Worm (Caenorhabditis elegans): ENCODE measurements around the gene nccd-1.

nccd-1 gene

DNA sequence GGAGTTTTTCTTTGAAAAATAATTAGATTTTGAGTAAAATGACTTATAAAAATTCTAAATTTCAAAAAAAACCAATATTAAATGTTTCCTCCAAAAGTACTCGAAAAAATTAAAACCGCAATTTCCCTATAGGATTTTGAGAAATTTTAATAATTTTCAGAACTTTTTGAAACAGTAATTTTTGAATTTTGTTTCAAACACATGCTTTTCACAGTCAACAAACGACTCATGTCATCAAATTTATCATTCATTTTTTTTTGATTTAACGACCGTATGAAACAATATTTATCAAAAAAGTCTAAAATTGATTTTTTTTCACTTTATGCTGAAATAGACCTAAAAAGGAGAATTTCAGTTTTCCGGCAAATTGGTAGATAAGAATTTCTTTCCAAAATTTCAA, 38.1 kb downstream of the nccd-1 start:
- TF ChIP-seq nhr-12 (tag; optimal IDR thresholded peaks at IDR 0.05), result no peak
- no peak for TF ChIP-seq unc-62 (GFP tag; optimal IDR thresholded peaks at IDR 0.05)
- no peak for TF ChIP-seq mdl-1 (tag; optimal IDR thresholded peaks at IDR 0.05)
- no peak for TF ChIP-seq grh-1 (GFP tag; IDR thresholded peaks at IDR 0.05)
- no peak for TF ChIP-seq nhr-11 (tag; optimal IDR thresholded peaks at IDR 0.05)
- TF ChIP-seq pqm-1 (tag; optimal IDR thresholded peaks at IDR 0.05), result no peak
- TF ChIP-seq nhr-47 (tag; optimal IDR thresholded peaks at IDR 0.05), result no peak
- TF ChIP-seq zag-1 (tag; optimal IDR thresholded peaks at IDR 0.05), result no peak
- no peak for TF ChIP-seq mep-1 (tag; optimal IDR thresholded peaks at IDR 0.05)
- no peak for TF ChIP-seq ces-1 (GFP tag; optimal IDR thresholded peaks at IDR 0.05)
- TF ChIP-seq vab-15 (tag; optimal IDR thresholded peaks at IDR 0.05), result no peak
- TF ChIP-seq ceh-90 (tag; optimal IDR thresholded peaks at IDR 0.05), result no peak
- no peak for TF ChIP-seq jun-1 (tag; optimal IDR thresholded peaks at IDR 0.05)
- no peak for TF ChIP-seq nhr-85 (tag)
- no peak for TF ChIP-seq tbx-2 (tag; optimal IDR thresholded peaks at IDR 0.05)
- no peak for TF ChIP-seq snpc-4 (tag; optimal IDR thresholded peaks at IDR 0.05)
- TF ChIP-seq pax-3 (tag; optimal IDR thresholded peaks at IDR 0.05), result no peak
- no peak for TF ChIP-seq ceh-8 (GFP tag; optimal IDR thresholded peaks at IDR 0.05)
- no peak for TF ChIP-seq fkh-10 (GFP tag; optimal IDR thresholded peaks at IDR 0.05)
- no peak for TF ChIP-seq ets-5 (GFP tag; IDR thresholded peaks at IDR 0.05)

DNA sequence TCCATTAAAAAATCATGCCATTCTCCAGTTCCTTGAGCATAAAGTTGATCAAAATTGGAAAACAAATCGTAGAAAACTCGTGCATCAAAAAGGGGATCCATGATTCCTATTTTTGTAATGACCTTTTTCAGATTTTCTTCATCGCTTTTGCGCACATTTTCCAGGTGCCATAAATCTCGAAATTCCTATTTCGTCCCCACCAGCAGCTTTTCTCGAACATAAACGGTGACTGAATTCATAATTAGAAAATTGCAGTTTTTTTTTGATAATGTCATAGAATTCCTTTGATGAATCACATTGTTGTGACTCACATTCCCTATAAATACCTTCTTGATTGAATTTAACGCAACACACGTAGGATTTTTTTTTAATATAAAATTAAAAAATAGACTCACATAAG, 42.0 kb downstream of the nccd-1 start, which contains the start of gene nhr-229:
nhr-229 (minus strand) TSS at position 101 of the 400 bp plus-strand sequence.
- TF ChIP-seq unc-130 (tag; optimal IDR thresholded peaks at IDR 0.05) (no peak), nhr-12 (tag; optimal IDR thresholded peaks at IDR 0.05) (no peak), ceh-82 (tag; optimal IDR thresholded peaks at IDR 0.05) (no peak), nhr-85 (tag) (peak; percentile 17), nhr-77 (tag; optimal IDR thresholded peaks at IDR 0.05) (no peak), elt-2 (tag; optimal IDR thresholded peaks at IDR 0.05) (no peak), ama-1 (optimal IDR thresholded peaks at IDR 0.05) (no peak), ztf-4 (tag; optimal IDR thresholded peaks at IDR 0.05) (no peak)

Measured in whole organism, L1 larva.